Worm (Caenorhabditis elegans) whole organism, late embryonic: ENCODE data around the gene C34F11.1.

ENCODE experiments used
- C08G9.2 ChIP-seq: sonication (generic microtip); optimal IDR thresholded peaks from 2 replicates; lab custom pipeline; 2016; ENCODE audit warnings: mild to moderate bottlenecking, missing genetic modification characterization, moderate library complexity, missing compliant biosample characterization
- F13H6.1 ChIP-seq: sonication (generic microtip); optimal IDR thresholded peaks from 2 replicates; lab custom pipeline; 2016; ENCODE audit warnings: missing genetic modification characterization, missing compliant biosample characterization
- Y22D7AL.16 ChIP-seq: sonication (generic microtip); optimal IDR thresholded peaks from 2 replicates; lab custom pipeline; 2016; ENCODE audit warnings: missing genetic modification characterization, missing compliant biosample characterization
- ceh-14 ChIP-seq: sonication (generic microtip); optimal IDR thresholded peaks from 2 replicates; lab custom pipeline; 2016; ENCODE audit warnings: missing genotype, missing genetic modification characterization, missing compliant biosample characterization
- ceh-19 ChIP-seq: fragments of 200-800 bp; sonication (Bioruptor generic); optimal IDR thresholded peaks from 2 replicates; lab custom pipeline; 2018; ENCODE audit warnings: mild to moderate bottlenecking, missing genetic modification characterization, missing compliant biosample characterization
- ceh-22 ChIP-seq: sonication (generic microtip); optimal IDR thresholded peaks from 2 replicates; lab custom pipeline; 2017; ENCODE audit warnings: missing biosample characterization, missing genetic modification characterization
- ceh-24 ChIP-seq: sonication (generic microtip); optimal IDR thresholded peaks from 2 replicates; lab custom pipeline; 2016; ENCODE audit warnings: mild to moderate bottlenecking, missing genetic modification characterization, missing compliant biosample characterization
- ceh-34 ChIP-seq: sonication (generic microtip); optimal IDR thresholded peaks from 2 replicates; lab custom pipeline; 2016; ENCODE audit warnings: mild to moderate bottlenecking, missing genetic modification characterization, missing compliant biosample characterization
- dmd-4 ChIP-seq: sonication (generic microtip); optimal IDR thresholded peaks from 2 replicates; lab custom pipeline; 2016; ENCODE audit warnings: borderline replicate concordance, missing genetic modification characterization, missing compliant biosample characterization
- elt-2 ChIP-seq: sonication (generic microtip); optimal IDR thresholded peaks from 2 replicates; lab custom pipeline; 2016; ENCODE audit warnings: missing genetic modification reagents, missing genetic modification characterization, missing compliant biosample characterization
- ets-4 ChIP-seq: sonication (generic microtip); optimal IDR thresholded peaks from 2 replicates; lab custom pipeline; 2016; ENCODE audit warnings: missing genetic modification characterization, missing compliant biosample characterization
- fkh-6 ChIP-seq: sonication (generic microtip); optimal IDR thresholded peaks from 2 replicates; lab custom pipeline; 2016; ENCODE audit warnings: missing genetic modification characterization, missing compliant biosample characterization
- hlh-13 ChIP-seq: fragments of 200-800 bp; sonication (Bioruptor generic); optimal IDR thresholded peaks from 2 replicates; lab custom pipeline; 2018; ENCODE audit warnings: mild to moderate bottlenecking, missing genetic modification characterization, missing compliant biosample characterization
- hlh-15 ChIP-seq: sonication (generic microtip); optimal IDR thresholded peaks from 2 replicates; lab custom pipeline; 2016; ENCODE audit warnings: missing genetic modification characterization, missing compliant biosample characterization
- hlh-30 ChIP-seq: sonication (generic microtip); optimal IDR thresholded peaks from 2 replicates; lab custom pipeline; 2017; ENCODE audit warnings: antibody characterized with exemption, missing genetic modification characterization, missing compliant biosample characterization; ENCODE audit not compliant: insufficient read depth
- hlh-6 ChIP-seq: sonication (generic microtip); optimal IDR thresholded peaks from 2 replicates; lab custom pipeline; 2016; ENCODE audit warnings: missing genotype, missing genetic modification characterization, missing compliant biosample characterization
- lin-11 ChIP-seq: fragments of 200-800 bp; sonication (Bioruptor generic); optimal IDR thresholded peaks from 2 replicates; lab custom pipeline; 2018; ENCODE audit warnings: mild to moderate bottlenecking, missing genetic modification characterization, missing compliant biosample characterization
- nfya-1 ChIP-seq: sonication (generic microtip); optimal IDR thresholded peaks from 2 replicates; lab custom pipeline; 2017; ENCODE audit warnings: missing genetic modification characterization, mild to moderate bottlenecking, missing compliant biosample characterization, antibody characterized with exemption, moderate library complexity
- nhr-11 ChIP-seq: fragments of 150-350 bp; optimal IDR thresholded peaks from 2 replicates; lab custom pipeline; 2014; ENCODE audit warnings: missing biosample characterization, missing genetic modification characterization
- npax-4 ChIP-seq: sonication (generic microtip); optimal IDR thresholded peaks from 2 replicates; lab custom pipeline; 2016; ENCODE audit warnings: missing genetic modification characterization, missing compliant biosample characterization
- odd-2 ChIP-seq: sonication (generic microtip); optimal IDR thresholded peaks from 2 replicates; lab custom pipeline; 2017; ENCODE audit warnings: antibody characterized with exemption, mild to moderate bottlenecking, missing genetic modification characterization, missing compliant biosample characterization
- pax-1 ChIP-seq: fragments of 150-350 bp; optimal IDR thresholded peaks from 2 replicates; lab custom pipeline; 2014; ENCODE audit warnings: missing biosample characterization, missing genetic modification characterization
- pha-2 ChIP-seq: sonication (generic microtip); optimal IDR thresholded peaks from 2 replicates; lab custom pipeline; 2017; ENCODE audit warnings: mild to moderate bottlenecking, missing genetic modification characterization, missing compliant biosample characterization
- pha-4 ChIP-seq: fragments of 150-350 bp; optimal IDR thresholded peaks from 2 replicates; lab custom pipeline; 2018; ENCODE audit warnings: missing biosample characterization, missing genetic modification reagents, missing genetic modification characterization
- pros-1 ChIP-seq: fragments of 150-350 bp; optimal IDR thresholded peaks from 2 replicates; lab custom pipeline; 2014; ENCODE audit warnings: missing biosample characterization, missing genetic modification reagents, missing genetic modification characterization
- sdc-2 ChIP-seq: sonication (generic microtip); optimal IDR thresholded peaks from 2 replicates; lab custom pipeline; 2016; ENCODE audit warnings: missing genotype, missing genetic modification characterization, missing compliant biosample characterization
- ttx-3 ChIP-seq: sonication (generic microtip); optimal IDR thresholded peaks from 2 replicates; lab custom pipeline; 2016; ENCODE audit warnings: missing genetic modification reagents, missing genetic modification characterization, missing compliant biosample characterization
- unc-86 ChIP-seq: sonication (generic microtip); optimal IDR thresholded peaks from 2 replicates; lab custom pipeline; 2016; ENCODE audit warnings: missing genetic modification characterization, missing compliant biosample characterization
- zip-5 ChIP-seq: sonication (generic microtip); optimal IDR thresholded peaks from 2 replicates; lab custom pipeline; 2016; ENCODE audit warnings: missing genetic modification characterization, missing compliant biosample characterization
- ztf-16 ChIP-seq: sonication (generic microtip); optimal IDR thresholded peaks from 2 replicates; lab custom pipeline; 2017; ENCODE audit warnings: missing genetic modification characterization, missing compliant biosample characterization

Gene C34F11.1

DNA sequence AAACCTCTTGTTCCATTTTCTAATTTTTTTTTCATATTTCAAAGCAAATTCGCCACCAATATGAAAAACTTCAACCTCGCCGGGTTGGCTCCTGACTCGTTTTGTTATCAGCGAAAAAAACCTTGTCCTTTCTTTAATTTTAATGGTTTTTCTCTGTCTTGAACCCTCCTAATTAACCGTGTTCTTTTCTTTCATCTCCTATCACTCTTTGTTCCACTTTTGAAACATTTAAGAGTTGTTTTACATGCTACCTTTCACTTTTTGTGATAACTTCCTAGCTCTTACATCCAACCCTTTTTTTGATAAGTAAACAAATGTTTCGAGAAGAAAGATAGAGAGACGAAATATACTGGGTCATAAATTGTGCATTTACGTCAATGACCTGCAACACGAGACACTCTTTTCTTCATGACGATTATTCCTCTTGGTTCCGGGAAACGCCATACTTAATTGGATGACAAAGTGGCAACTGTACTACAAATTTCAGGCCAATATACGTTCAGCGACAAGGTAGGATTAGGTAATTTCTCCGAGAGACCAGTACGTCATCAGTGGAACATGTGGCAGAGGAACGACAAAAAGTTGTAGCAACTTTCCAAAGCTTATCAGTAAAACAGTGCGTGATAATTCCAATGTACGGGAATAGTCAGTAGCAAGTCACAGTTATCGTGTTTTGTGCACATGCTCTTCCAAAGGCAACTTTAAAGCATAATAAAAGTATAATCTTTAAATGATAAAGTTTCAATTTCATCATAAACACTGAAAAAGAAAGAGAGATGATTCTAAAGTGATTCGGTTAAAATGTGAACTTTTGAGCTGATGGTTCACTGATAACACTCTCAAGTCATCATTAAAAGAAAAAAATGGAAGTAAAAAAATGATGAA is 27.9 kb upstream of the C34F11.1 start:
- TF ChIP-seq npax-4 = no peak
- no peak for TF ChIP-seq ztf-16
- peak; percentile 83 for TF ChIP-seq elt-2 (tag; lab: Kevin White, UChicago)

DNA sequence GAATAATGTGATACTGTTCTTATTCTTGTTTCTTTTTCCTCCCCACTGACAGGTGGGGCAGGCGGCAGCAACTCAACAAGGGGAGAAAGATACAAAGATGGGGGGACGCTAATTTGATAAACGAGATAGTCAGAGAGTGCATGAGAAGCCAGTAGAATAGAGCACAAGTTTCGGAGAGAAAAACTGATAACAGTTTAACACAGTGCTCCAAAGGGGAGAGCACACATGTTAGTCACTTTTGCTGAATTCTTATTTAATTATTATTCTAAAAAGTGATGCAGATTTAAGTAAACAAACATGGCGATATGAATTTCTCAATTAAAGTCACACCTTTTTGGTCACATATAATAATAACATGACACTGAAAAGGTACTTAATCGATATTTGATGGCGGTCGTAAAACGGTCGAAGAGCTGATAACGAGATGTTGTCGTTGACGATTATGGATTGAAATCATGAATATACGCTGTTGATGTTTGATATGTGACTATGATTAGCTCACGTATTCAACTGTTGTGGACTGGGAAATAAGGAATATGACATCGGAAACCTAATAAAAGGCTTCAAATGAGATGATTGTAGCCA is 26.7 kb upstream of the C34F11.1 start:
- TF ChIP-seq nfya-1 (tag; lab: Kevin White, UChicago) (no peak), hlh-13 (GFP tag; lab: Kevin White, UChicago) (no peak), elt-2 (tag; lab: Kevin White, UChicago) (peak; percentile 88), zip-5 (tag; lab: Kevin White, UChicago) (no peak)

DNA sequence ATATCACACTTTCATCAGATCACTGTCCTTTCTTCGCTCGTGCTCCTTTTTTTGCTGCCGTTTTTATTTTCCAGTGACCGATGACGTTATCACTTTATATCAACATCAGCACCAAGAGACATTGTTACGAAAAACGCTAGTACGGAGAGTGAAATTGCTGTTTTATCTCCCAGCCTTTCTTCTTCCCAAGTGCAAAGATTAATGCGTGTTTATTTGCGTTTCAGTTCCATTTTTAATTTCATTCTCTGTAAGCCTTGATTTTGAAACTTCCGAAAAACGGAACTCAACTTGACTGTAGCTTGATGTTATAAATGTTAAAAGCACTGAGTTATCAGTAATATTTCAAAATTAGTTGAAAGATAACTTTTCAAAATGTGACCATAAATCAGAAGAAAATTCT is 25.9 kb upstream of the C34F11.1 start:
- TF ChIP-seq nfya-1 (tag; lab: Kevin White, UChicago) (no peak), ceh-24 (tag; lab: Kevin White, UChicago) (no peak)

DNA sequence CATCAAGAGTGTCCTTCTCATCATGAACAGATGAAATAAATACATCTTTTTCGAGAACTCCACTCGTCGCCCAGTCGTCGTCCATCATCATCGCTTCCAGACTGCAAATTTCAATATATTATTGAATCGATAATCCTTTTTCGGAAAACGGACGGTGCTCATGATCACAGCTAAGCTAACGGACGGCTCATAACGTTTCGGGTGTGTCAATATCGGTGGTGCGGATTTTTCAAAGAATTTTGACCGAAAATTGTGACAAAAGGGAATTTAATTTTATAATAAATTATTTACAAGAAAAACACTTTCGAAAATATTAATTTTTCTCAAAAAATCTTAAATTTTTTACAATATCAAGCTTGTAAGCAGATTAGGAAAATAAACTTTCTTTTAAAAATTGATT is 25.3 kb upstream of the C34F11.1 start, which contains the start of gene crh-2:
Gene crh-2, minus strand, starts transcription at position 101 of the 400 bp plus-strand sequence.
- TF ChIP-seq Y22D7AL.16 (no peak), dmd-4 (tag; lab: Kevin White, UChicago) (no peak), ceh-34 (tag; lab: Kevin White, UChicago) (no peak), nhr-11 (tag; lab: Kevin White, UChicago) (no peak), fkh-6 (tag; lab: Kevin White, UChicago) (no peak), unc-86 (tag; lab: Kevin White, UChicago) (no peak), ceh-14 (no peak), hlh-15 (tag; lab: Kevin White, UChicago) (no peak), ttx-3 (tag; lab: Kevin White, UChicago) (no peak), pax-1 (tag; lab: Kevin White, UChicago) (no peak), hlh-30 (tag; lab: Kevin White, UChicago) (no peak), pha-2 (tag; lab: Kevin White, UChicago) (no peak)
- TF ChIP-seq, all 69 proteins: peak for 0

DNA sequence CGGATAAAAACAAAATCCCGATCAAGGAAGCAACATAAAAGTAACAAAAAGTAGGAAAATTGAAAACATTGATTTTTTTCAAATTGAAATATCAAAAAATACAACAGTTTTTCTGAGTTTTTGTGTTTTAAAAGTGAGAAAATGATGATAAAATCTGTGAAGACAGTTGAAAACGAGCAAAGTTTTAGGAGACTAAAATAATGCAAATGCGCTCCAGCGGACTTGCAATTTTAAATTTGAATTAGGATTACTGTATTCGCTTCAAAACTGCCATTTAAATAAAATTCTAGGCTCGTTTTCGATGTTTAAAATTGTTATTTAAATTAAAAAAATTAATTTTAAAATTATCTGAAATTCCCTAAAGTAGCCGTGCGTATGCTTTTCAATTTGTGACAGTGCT is 24.8 kb upstream of the C34F11.1 start:
- TF ChIP-seq sdc-2 = no peak
- no peak for TF ChIP-seq ceh-19
- no peak for TF ChIP-seq npax-4
- TF ChIP-seq pha-4 (tag; lab: Kevin White, UChicago) = no peak
- no peak for TF ChIP-seq hlh-15 (tag; lab: Kevin White, UChicago)
- no peak for TF ChIP-seq lin-11 (tag; lab: Kevin White, UChicago)
- TF ChIP-seq ceh-22 (tag; lab: Kevin White, UChicago) = no peak
- no peak for TF ChIP-seq pros-1 (tag; lab: Kevin White, UChicago)
- TF ChIP-seq hlh-6 (tag; lab: Kevin White, UChicago) = no peak
- TF ChIP-seq pha-2 (tag; lab: Kevin White, UChicago) = no peak
- TF ChIP-seq F13H6.1 (tag; lab: Kevin White, UChicago) = no peak
- TF ChIP-seq hlh-13 (GFP tag; lab: Kevin White, UChicago) = no peak
- no peak for TF ChIP-seq C08G9.2 (tag; lab: Kevin White, UChicago)
- TF ChIP-seq ets-4 = no peak
- no peak for TF ChIP-seq odd-2 (tag; lab: Kevin White, UChicago)
- TF ChIP-seq pax-1 (tag; lab: Kevin White, UChicago) = no peak
- TF ChIP-seq, all 69 proteins: peak for 0
